Fruit fly (Drosophila melanogaster) whole organism, wandering third instar larva: ENCODE results near the gene pall.

Experiments used
- CG9705 ChIP-seq: fragments of 200-800 bp; sonication (Bioruptor generic); optimal IDR thresholded peaks from 2 replicates; lab custom pipeline; 2018; ENCODE audit warnings: missing biosample characterization, mild to moderate bottlenecking, missing genetic modification characterization
- GATAd ChIP-seq: sonication (Bioruptor generic); optimal IDR thresholded peaks from 2 replicates; lab custom pipeline; 2016; ENCODE audit warnings: missing biosample characterization, missing genetic modification characterization
- Jra ChIP-seq: sonication (Bioruptor generic); optimal IDR thresholded peaks from 2 replicates; lab custom pipeline; 2016; ENCODE audit warnings: missing biosample characterization, missing genetic modification characterization
- br ChIP-seq: fragments of 200-800 bp; sonication (Bioruptor generic); optimal IDR thresholded peaks from 2 replicates; lab custom pipeline; 2016; ENCODE audit warnings: missing biosample characterization, missing genetic modification characterization
- dl ChIP-seq, 2 experiments: fragments of 175-275, 200-275 bp in 1 of 2; fragments of 200-275 bp in 1 of 2; sonication (Bioruptor generic); optimal IDR thresholded peaks; lab custom pipeline; 2018; ENCODE audit warnings: mild to moderate bottlenecking in 2 of 2, missing biosample characterization in 2 of 2, missing genetic modification characterization in 2 of 2, moderate library complexity in 2 of 2; ENCODE audit not compliant: partially characterized antibody in 2 of 2, insufficient read depth in 1 of 2
- dsf ChIP-seq: sonication (Bioruptor generic); optimal IDR thresholded peaks from 2 replicates; lab custom pipeline; 2016; ENCODE audit warnings: missing biosample characterization, missing genetic modification characterization, borderline replicate concordance
- ey ChIP-seq: fragments of 200-800 bp; sonication (Bioruptor generic); optimal IDR thresholded peaks from 2 replicates; lab custom pipeline; 2016; ENCODE audit warnings: missing biosample characterization, missing genetic modification characterization
- h ChIP-seq: fragments of 200-800 bp; sonication (Bioruptor generic); optimal IDR thresholded peaks from 3 replicates; lab custom pipeline; 2016; ENCODE audit warnings: missing biosample characterization, mild to moderate bottlenecking, missing genetic modification characterization
- jim ChIP-seq: fragments of 175-275, 200-325 bp; sonication (Bioruptor generic); optimal IDR thresholded peaks from 2 replicates; lab custom pipeline; 2016; ENCODE audit warnings: missing biosample characterization, mild to moderate bottlenecking, missing genetic modification characterization
- pan ChIP-seq: fragments of >200 bp; optimal IDR thresholded peaks from 2 replicates; lab custom pipeline; 2017
- psq ChIP-seq: fragments of 200-800 bp; sonication (Bioruptor generic); optimal IDR thresholded peaks from 3 replicates; lab custom pipeline; 2017; ENCODE audit warnings: missing biosample characterization, mild to moderate bottlenecking, missing genetic modification characterization, moderate library complexity
- sv ChIP-seq: fragments of 200-800 bp; sonication (Bioruptor generic); optimal IDR thresholded peaks from 3 replicates; lab custom pipeline; 2016; ENCODE audit warnings: missing biosample characterization, missing genetic modification characterization
- usp ChIP-seq: fragments of >200 bp; optimal IDR thresholded peaks from 2 replicates; lab custom pipeline; 2017; ENCODE audit warnings: missing biosample characterization, missing genetic modification characterization

DNA sequence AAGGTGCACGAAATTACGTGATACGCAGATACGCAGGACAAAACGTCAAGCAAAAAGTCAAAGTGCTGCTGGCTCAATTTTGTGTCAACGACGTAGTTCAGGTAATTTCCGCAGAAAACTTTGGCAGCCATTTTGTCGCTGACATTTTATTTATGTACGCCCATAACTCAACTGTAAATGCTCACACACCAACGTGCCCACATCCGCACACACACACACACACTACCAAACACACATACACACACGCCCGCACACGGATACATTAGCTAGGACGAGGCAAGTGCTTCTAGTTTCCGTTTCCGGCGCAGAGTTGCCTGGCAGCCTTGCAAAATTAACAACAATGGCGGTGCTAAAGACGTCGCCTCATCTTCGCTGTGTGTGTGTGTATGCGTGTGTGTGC is 37.9 kb upstream of the pall start, which contains the start of gene CG33700:
- TF ChIP-seq usp (GFP tag; lab: Kevin White, UChicago) (no peak), jim (GFP tag; lab: Kevin White, UChicago) (no peak), dsf (GFP tag; lab: Kevin White, UChicago) (no peak), sv (GFP tag; lab: Kevin White, UChicago) (no peak), h (no peak), psq (GFP tag; lab: Kevin White, UChicago) (no peak), pan (lab: Kevin White, UChicago) (no peak), br (no peak), dl (GFP tag; optimal IDR thresholded peaks at IDR 0.05; lab: Kevin White, UChicago; ENCODE audit: insufficient read depth in 1 of 2, partially characterized antibody in 2 of 2) (no peak), ey (GFP tag; lab: Kevin White, UChicago) (no peak), Jra (GFP tag; lab: Kevin White, UChicago) (no peak), CG9705 (no peak), GATAd (GFP tag; lab: Kevin White, UChicago) (no peak)
